Worm (Caenorhabditis elegans): ENCODE data around the gene C28A5.2.

The C28A5.2 gene

DNA sequence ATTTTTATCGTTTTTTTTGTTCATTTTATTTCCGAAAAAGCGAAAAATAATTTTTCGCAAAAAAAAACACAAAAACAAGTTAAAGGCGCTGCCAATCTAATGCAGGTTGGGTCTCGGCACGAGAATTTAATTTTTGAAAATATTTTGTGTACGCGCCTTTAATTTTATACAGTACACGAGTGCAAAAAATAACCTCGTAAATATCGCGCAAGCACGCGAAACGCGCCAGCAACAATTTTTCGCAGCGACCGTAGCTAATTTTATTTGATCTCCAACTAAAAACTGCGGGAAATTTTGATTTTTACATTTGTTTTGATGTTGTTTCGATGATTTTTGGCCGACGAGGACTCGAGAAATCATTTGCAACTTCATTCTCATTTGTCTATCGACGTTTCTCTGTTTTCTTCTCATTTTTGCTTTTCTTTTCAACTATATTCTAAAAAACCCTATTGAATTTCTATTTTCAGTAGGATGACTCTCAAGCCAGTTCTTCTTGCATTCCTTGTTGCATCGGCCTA, 49.6 kb upstream of the C28A5.2 start, which contains the start of gene cpg-1 (continued):
- TF ChIP-seq F10E7.11 (tag; optimal IDR thresholded peaks at IDR 0.05), result no peak
- peak; percentile 98 for TF ChIP-seq ztf-28 (GFP tag; IDR thresholded peaks at IDR 0.05)
- TF ChIP-seq dpff-1 (tag; optimal IDR thresholded peaks at IDR 0.05), result no peak
- TF ChIP-seq lin-35 (GFP tag; optimal IDR thresholded peaks at IDR 0.05), result peak; percentile 64 to 83 (median 78)
- no peak for TF ChIP-seq nhr-120 (GFP tag; IDR thresholded peaks at IDR 0.05)
- peak; percentile 100 for TF ChIP-seq madf-6 (GFP tag; IDR thresholded peaks at IDR 0.05)
- no peak for TF ChIP-seq sptf-2 (GFP tag; optimal IDR thresholded peaks at IDR 0.05)
- no peak for TF ChIP-seq F57C9.4 (tag; optimal IDR thresholded peaks at IDR 0.05)
- 0 out of 2 replicates have a peak, but pooled peaks have one; percentile 23 for TF ChIP-seq F37B4.10 (GFP tag; IDR thresholded peaks at IDR 0.05)
- no peak for TF ChIP-seq sdz-38 (tag; optimal IDR thresholded peaks at IDR 0.05)
- TF ChIP-seq let-526 (GFP tag; IDR thresholded peaks at IDR 0.05), result no peak
- peak; percentile 79 for TF ChIP-seq F23B12.7 (tag; optimal IDR thresholded peaks at IDR 0.05; ENCODE audit: insufficient read depth)
- 0 out of 2 replicates have a peak, but pooled peaks have one; percentile 80 for TF ChIP-seq nfya-2 (GFP tag; IDR thresholded peaks at IDR 0.05)
- peak; percentile 97 for TF ChIP-seq unc-130 (GFP tag; optimal IDR thresholded peaks at IDR 0.05)
- TF ChIP-seq ztf-26 (tag; optimal IDR thresholded peaks at IDR 0.05), result no peak
- TF ChIP-seq akir-1 (GFP tag; optimal IDR thresholded peaks at IDR 0.05), result no peak
- TF ChIP-seq B0336.3 (GFP tag; IDR thresholded peaks at IDR 0.05), result peak; percentile 53
- peak; percentile 97 for TF ChIP-seq snpc-1.3 (tag; optimal IDR thresholded peaks at IDR 0.05; ENCODE audit: insufficient read depth)
- peak; percentile 95 for TF ChIP-seq hsf-1 (GFP tag; IDR thresholded peaks at IDR 0.05)
- no peak for TF ChIP-seq F57A8.1 (GFP tag; optimal IDR thresholded peaks at IDR 0.05)
- TF ChIP-seq zfh-2 (GFP tag; conservative IDR thresholded peaks at IDR 0.05), result no peak
- peak; percentile 97 for TF ChIP-seq athp-1 (tag; optimal IDR thresholded peaks at IDR 0.05)
- no peak for TF ChIP-seq nhr-80 (tag; optimal IDR thresholded peaks at IDR 0.05)
- no peak for TF ChIP-seq fkh-3 (tag; optimal IDR thresholded peaks at IDR 0.05)
- TF ChIP-seq F55B11.4 (tag; optimal IDR thresholded peaks at IDR 0.05; ENCODE audit: borderline replicate concordance, insufficient read depth), result no peak
- peak; percentile 100 for TF ChIP-seq lsl-1 (GFP tag; optimal IDR thresholded peaks at IDR 0.05)
- TF ChIP-seq ceh-100 (GFP tag; IDR thresholded peaks at IDR 0.05), result peak; percentile 76
- no peak for TF ChIP-seq tbx-9 (tag; optimal IDR thresholded peaks at IDR 0.05; ENCODE audit: borderline replicate concordance)
- TF ChIP-seq ama-1 (optimal IDR thresholded peaks at IDR 0.05), result no peak
- peak in 1 of 2 experiments; percentile 5 for TF ChIP-seq ama-1 (GFP tag; optimal IDR thresholded peaks at IDR 0.05)
- TF ChIP-seq sea-2 (GFP tag; IDR thresholded peaks at IDR 0.05), result no peak
- peak; percentile 97 for TF ChIP-seq lin-54 (GFP tag; optimal IDR thresholded peaks at IDR 0.05)
- TF ChIP-seq T26A5.8 (tag; optimal IDR thresholded peaks at IDR 0.05), result no peak
- no peak for TF ChIP-seq nhr-27 (tag; optimal IDR thresholded peaks at IDR 0.05)
- TF ChIP-seq ztf-6 (GFP tag; IDR thresholded peaks at IDR 0.05), result no peak
- TF ChIP-seq hmg-1.2 (GFP tag; IDR thresholded peaks at IDR 0.05), result peak; percentile 75
- TF ChIP-seq zim-3 (tag; optimal IDR thresholded peaks at IDR 0.05), result no peak
- TF ChIP-seq bed-1 (GFP tag; IDR thresholded peaks at IDR 0.05), result no peak
- TF ChIP-seq unc-62 (GFP tag; optimal IDR thresholded peaks at IDR 0.05), result no peak
- peak; percentile 99 for TF ChIP-seq ceh-91 (GFP tag; IDR thresholded peaks at IDR 0.05)
- TF ChIP-seq aptf-2 (GFP tag; conservative IDR thresholded peaks at IDR 0.05), result peak; percentile 35; the same call in 1 of the 2 replicates
- TF ChIP-seq ceh-27 (GFP tag; optimal IDR thresholded peaks at IDR 0.05), result no peak
- TF ChIP-seq hrde-1 (tag; optimal IDR thresholded peaks at IDR 0.05; ENCODE audit: borderline replicate concordance), result peak; percentile 94
- no peak for TF ChIP-seq F52B5.7 (tag; optimal IDR thresholded peaks at IDR 0.05)
- no peak for TF ChIP-seq mel-28 (tag; optimal IDR thresholded peaks at IDR 0.05; ENCODE audit: borderline replicate concordance)
- no peak for TF ChIP-seq K11D2.4 (GFP tag; IDR thresholded peaks at IDR 0.05)
- TF ChIP-seq ztf-25 (GFP tag; IDR thresholded peaks at IDR 0.05), result 0 out of 2 replicates have a peak, but pooled peaks have one; percentile 42
- TF ChIP-seq D2030.7 (GFP tag; IDR thresholded peaks at IDR 0.05), result peak; percentile 100
- no peak for TF ChIP-seq lag-1 (GFP tag; IDR thresholded peaks at IDR 0.05)
